Worm (Caenorhabditis elegans): ENCODE data around the gene Y76B12C.9.
A peak's percentile ranks its signal among the peaks of the same experiment; 100 is the strongest.
"Not testable (repeated sequence)": the region's sequence is repeated elsewhere in the genome, so short reads cannot be mapped to it uniquely, and the experiment has no call there.

Y76B12C.9 gene

DNA sequence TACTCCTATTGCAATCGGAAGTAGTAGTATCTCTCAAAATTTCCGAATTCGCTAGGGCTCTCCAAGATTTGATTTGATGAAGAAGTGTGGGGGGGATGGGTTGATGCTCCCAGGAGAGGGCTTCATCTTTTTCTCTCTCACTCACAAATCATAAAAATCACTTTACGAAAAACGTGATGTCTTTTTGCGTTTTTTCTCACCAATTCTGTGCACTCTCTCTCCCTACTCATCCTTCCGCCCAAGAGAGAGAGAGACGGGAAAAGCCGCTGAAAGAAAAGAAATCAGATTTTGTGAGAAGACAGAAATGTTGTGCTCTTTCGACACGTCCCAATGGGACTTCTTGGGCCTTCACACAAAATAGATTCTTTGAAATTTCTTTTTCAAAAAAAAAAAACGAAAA is 16.7 kb upstream of the Y76B12C.9 start (continued):
- TF ChIP-seq mep-1 (tag; optimal IDR thresholded peaks at IDR 0.05) (peak; percentile 25), isw-1 (GFP tag; IDR thresholded peaks at IDR 0.05) (peak; percentile 10; the same call in 1 of the 2 replicates), fkh-4 (tag; optimal IDR thresholded peaks at IDR 0.05; ENCODE audit: borderline replicate concordance) (no peak), mab-9 (GFP tag; IDR thresholded peaks at IDR 0.05) (0 out of 2 replicates have a peak, but pooled peaks have one; percentile 44), nhr-47 (tag; optimal IDR thresholded peaks at IDR 0.05) (peak; percentile 47), lin-14 (GFP tag; optimal IDR thresholded peaks at IDR 0.05) (peak; percentile 89), nhr-71 (tag; optimal IDR thresholded peaks at IDR 0.05) (peak; percentile 63), egl-27 (tag; optimal IDR thresholded peaks at IDR 0.05) (no peak), rnt-1 (tag; optimal IDR thresholded peaks at IDR 0.05) (peak; percentile 55), nhr-19 (GFP tag; conservative IDR thresholded peaks at IDR 0.05) (peak; percentile 18; the same call in 1 of the 2 replicates), nhr-12 (tag; optimal IDR thresholded peaks at IDR 0.05) (no peak), Y116A8C.19 (tag; optimal IDR thresholded peaks at IDR 0.05; ENCODE audit: borderline replicate concordance) (no peak), efl-1 (optimal IDR thresholded peaks at IDR 0.05) (peak; percentile 17 to 21), efl-1 (GFP tag; optimal IDR thresholded peaks at IDR 0.05 in 1 of 2) (no peak), snu-23 (GFP tag; optimal IDR thresholded peaks at IDR 0.05) (peak; percentile 32)

DNA sequence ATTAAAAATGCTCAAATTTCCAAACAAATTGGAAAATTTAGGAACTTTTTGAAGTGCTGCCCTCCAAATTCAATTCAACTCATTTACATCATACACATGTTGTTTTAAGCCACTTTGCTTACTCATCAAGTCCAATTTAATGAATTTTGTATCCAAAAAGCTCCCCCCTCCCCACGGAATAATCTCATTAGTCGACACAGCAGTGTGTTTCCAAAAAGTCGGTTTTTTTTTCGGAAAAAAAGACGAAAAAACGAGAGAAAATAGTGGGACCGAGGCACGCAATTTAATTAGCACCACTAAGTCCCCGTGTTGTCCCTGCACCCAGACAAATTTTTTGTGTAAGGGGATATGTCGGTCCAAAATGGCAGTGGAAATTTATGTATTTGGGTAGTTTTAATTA is 15.5 kb upstream of the Y76B12C.9 start:
- TF ChIP-seq lsy-2 (tag; optimal IDR thresholded peaks at IDR 0.05): peak; percentile 17 to 24
- peak; percentile 88 for TF ChIP-seq ces-1 (GFP tag; optimal IDR thresholded peaks at IDR 0.05)
- no peak for TF ChIP-seq nhr-19 (GFP tag; conservative IDR thresholded peaks at IDR 0.05)
- peak; percentile 84 for TF ChIP-seq lin-14 (GFP tag; optimal IDR thresholded peaks at IDR 0.05)
- 0 out of 2 replicates have a peak, but pooled peaks have one; percentile 37 for TF ChIP-seq mab-9 (GFP tag; IDR thresholded peaks at IDR 0.05)
- peak; percentile 65 for TF ChIP-seq tbx-2 (tag; optimal IDR thresholded peaks at IDR 0.05)
- no peak for TF ChIP-seq ceh-90 (tag; optimal IDR thresholded peaks at IDR 0.05)
- peak in 1 of 2 experiments; percentile 37 for TF ChIP-seq ztf-11 (tag; optimal IDR thresholded peaks at IDR 0.05)
- no peak for TF ChIP-seq ceh-8 (GFP tag; optimal IDR thresholded peaks at IDR 0.05)
- peak in 1 of 2 experiments; percentile 11 for TF ChIP-seq efl-1 (optimal IDR thresholded peaks at IDR 0.05)
- TF ChIP-seq efl-1 (GFP tag; optimal IDR thresholded peaks at IDR 0.05 in 1 of 2): peak in 1 of 2 experiments; percentile 92
- TF ChIP-seq F16B12.6 (tag; optimal IDR thresholded peaks at IDR 0.05): no peak
- peak; percentile 7 for TF ChIP-seq fkh-10 (GFP tag; optimal IDR thresholded peaks at IDR 0.05)
- peak; percentile 24 for TF ChIP-seq xbp-1 (tag; optimal IDR thresholded peaks at IDR 0.05)
- peak; percentile 22 for TF ChIP-seq fos-1 (tag; optimal IDR thresholded peaks at IDR 0.05)
- TF ChIP-seq swsn-7 (tag; optimal IDR thresholded peaks at IDR 0.05): peak; percentile 37
- TF ChIP-seq zag-1 (tag; optimal IDR thresholded peaks at IDR 0.05): peak; percentile 45
- TF ChIP-seq nhr-47 (tag; optimal IDR thresholded peaks at IDR 0.05): peak; percentile 61
- peak; percentile 13 for TF ChIP-seq snu-23 (GFP tag; optimal IDR thresholded peaks at IDR 0.05)
- TF ChIP-seq fkh-8 (tag; optimal IDR thresholded peaks at IDR 0.05): peak; percentile 25
- peak; percentile 65 for TF ChIP-seq nhr-71 (tag; optimal IDR thresholded peaks at IDR 0.05)
- TF ChIP-seq pag-3 (tag; optimal IDR thresholded peaks at IDR 0.05; ENCODE audit: borderline replicate concordance, insufficient read depth): no peak
- no peak for TF ChIP-seq dpl-1 (GFP tag; optimal IDR thresholded peaks at IDR 0.05)
- no peak for TF ChIP-seq nhr-12 (tag; optimal IDR thresholded peaks at IDR 0.05)
- peak; percentile 39; the same call in 1 of the 2 replicates for TF ChIP-seq ceh-88 (GFP tag; IDR thresholded peaks at IDR 0.05)

DNA sequence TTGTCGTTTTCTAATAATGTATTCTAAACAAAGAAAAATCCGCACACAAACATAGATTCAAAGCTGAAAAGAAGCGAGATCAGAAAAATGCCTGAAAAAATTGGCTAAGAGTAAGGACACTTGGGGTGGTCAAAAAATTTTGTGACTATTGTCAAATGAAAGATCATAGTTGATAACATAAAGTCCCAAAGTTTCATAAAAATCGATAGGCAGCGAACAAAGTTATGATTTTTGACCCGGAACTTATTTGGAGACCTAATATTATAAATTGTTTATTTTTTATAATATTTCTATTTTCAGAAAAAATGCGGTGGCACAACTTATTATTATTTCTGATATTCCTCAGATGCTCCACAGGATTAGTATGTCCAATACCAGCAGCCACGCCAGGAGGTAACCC is 14.3 kb upstream of the Y76B12C.9 start, which contains the start of gene R05C11.4:
TSS of gene R05C11.4 (plus strand) at position 301 of the 400 bp plus-strand sequence.
- not testable (repeated sequence) for TF ChIP-seq zag-1 (tag; optimal IDR thresholded peaks at IDR 0.05); ceh-8 (GFP tag; optimal IDR thresholded peaks at IDR 0.05); pqm-1 (tag; optimal IDR thresholded peaks at IDR 0.05)

DNA sequence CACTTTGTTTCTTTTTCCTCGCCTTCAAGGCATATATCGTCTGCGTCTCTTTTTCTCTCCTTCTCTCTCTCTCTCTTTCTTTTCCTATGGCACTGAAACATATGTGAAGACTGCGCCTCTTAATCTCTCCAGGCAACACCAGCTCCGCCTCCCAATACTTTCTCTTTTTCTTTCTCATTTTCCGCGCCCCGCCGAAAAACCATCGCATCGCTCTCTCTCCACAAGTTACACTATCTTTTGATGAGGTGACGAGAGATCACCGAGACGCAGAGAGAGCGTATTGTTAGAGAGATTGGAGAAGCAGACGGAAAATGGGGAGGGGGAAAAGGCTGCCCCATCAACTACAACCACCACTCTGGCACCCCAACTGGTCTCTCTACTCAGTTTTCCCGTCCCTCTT is 12.0 kb upstream of the Y76B12C.9 start:
- TF ChIP-seq vab-15 (tag; optimal IDR thresholded peaks at IDR 0.05) (no peak), ama-1 (optimal IDR thresholded peaks at IDR 0.05) (peak; percentile 26), nhr-90 (tag; optimal IDR thresholded peaks at IDR 0.05; ENCODE audit: poor library complexity) (peak; percentile 65), dsc-1 (tag; optimal IDR thresholded peaks at IDR 0.05) (peak; percentile 91), nhr-77 (tag; optimal IDR thresholded peaks at IDR 0.05) (peak; percentile 70), snu-23 (GFP tag; optimal IDR thresholded peaks at IDR 0.05) (peak; percentile 93), egl-27 (tag; optimal IDR thresholded peaks at IDR 0.05) (peak in 1 of 2 experiments; percentile 64), lin-13 (GFP tag; optimal IDR thresholded peaks at IDR 0.05) (peak; percentile 64), unc-30 (tag; optimal IDR thresholded peaks at IDR 0.05) (no peak), isw-1 (GFP tag; IDR thresholded peaks at IDR 0.05) (peak; percentile 51; the same call in 1 of the 2 replicates), F16B12.6 (tag; optimal IDR thresholded peaks at IDR 0.05) (no peak), nhr-85 (tag) (peak; percentile 92), nhr-47 (tag; optimal IDR thresholded peaks at IDR 0.05) (peak; percentile 84), lin-14 (GFP tag; optimal IDR thresholded peaks at IDR 0.05) (peak; percentile 97), fkh-10 (GFP tag; optimal IDR thresholded peaks at IDR 0.05) (peak; percentile 91), C34B4.2 (tag; optimal IDR thresholded peaks at IDR 0.05) (no peak), C04F5.9 (tag; optimal IDR thresholded peaks at IDR 0.05) (peak; percentile 35), hlh-4 (tag; optimal IDR thresholded peaks at IDR 0.05) (no peak), ets-5 (GFP tag; IDR thresholded peaks at IDR 0.05) (no peak), nhr-76 (tag; optimal IDR thresholded peaks at IDR 0.05) (no peak), zag-1 (tag; optimal IDR thresholded peaks at IDR 0.05) (no peak)

Measured in whole organism, L1 larva.